Worm (Caenorhabditis elegans) whole organism, early embryonic: Measurements from ENCODE around the gene pdha-1.

ENCODE experiments used
- B0310.2 ChIP-seq: sonication (generic microtip); optimal IDR thresholded peaks from 2 replicates; lab custom pipeline; 2016; ENCODE audit warnings: mild to moderate bottlenecking, missing genetic modification characterization, missing compliant biosample characterization
- ama-1 ChIP-seq: fragments of 150-350 bp; optimal IDR thresholded peaks from 2 replicates; lab custom pipeline; 2014
- ets-7 ChIP-seq: sonication (generic microtip); optimal IDR thresholded peaks from 2 replicates; lab custom pipeline; 2016; ENCODE audit warnings: missing genotype, missing genetic modification characterization, missing compliant biosample characterization
- hmg-4 ChIP-seq: fragments of 200-800 bp; sonication (Bioruptor generic); optimal IDR thresholded peaks from 2 replicates; lab custom pipeline; 2018; ENCODE audit warnings: mild to moderate bottlenecking, missing genetic modification characterization, missing compliant biosample characterization

DNA sequence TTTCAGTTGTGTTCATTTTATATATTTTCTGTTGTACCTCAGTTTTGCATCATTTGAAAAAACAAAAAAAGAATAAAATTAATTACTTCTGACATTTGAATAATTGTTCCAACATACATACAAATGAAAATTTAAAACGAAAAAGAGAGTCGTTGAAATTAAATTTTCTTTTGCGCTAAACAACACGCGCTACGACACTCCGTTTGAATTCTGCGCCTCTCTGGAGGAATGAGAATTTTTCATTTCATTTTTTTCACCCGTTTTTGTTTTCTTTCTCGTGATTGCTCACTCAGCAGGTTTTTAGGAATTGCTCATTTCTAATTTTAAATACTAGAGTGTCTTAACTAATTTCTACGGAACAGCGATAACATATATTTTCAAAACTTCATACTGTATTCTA is 24.4 kb upstream of the pdha-1 start:
- TF ChIP-seq B0310.2 (tag; lab: Kevin White, UChicago) = no peak
- no peak for TF ChIP-seq hmg-4
- no peak for TF ChIP-seq ama-1
- no peak for TF ChIP-seq ets-7 (tag; lab: Kevin White, UChicago)
